Fruit fly (Drosophila melanogaster) whole organism, embryonic: Measurements from ENCODE around the gene Pex7.
A peak's percentile ranks its signal among the peaks of the same experiment; 100 is the strongest.

Source experiments
- CG1024 ChIP-seq: fragments of 200-800 bp; sonication (Bioruptor generic); IDR thresholded peaks from 2 replicates; pipeline ENCODE4 v1.3.6; 2022; ENCODE audit warnings: missing biosample characterization, missing genetic modification characterization
- CG10654 ChIP-seq: fragments of 200-800 bp; sonication (Bioruptor generic); optimal IDR thresholded peaks from 2 replicates; lab custom pipeline; 2016; ENCODE audit warnings: missing biosample characterization, missing genetic modification characterization
- CG11504 ChIP-seq: fragments of 200-800 bp; sonication (Bioruptor generic); optimal IDR thresholded peaks from 3 replicates; lab custom pipeline; 2019; ENCODE audit warnings: missing biosample characterization, mild to moderate bottlenecking, missing genetic modification characterization, moderate library complexity
- CG12299 ChIP-seq: fragments of 200-800 bp; sonication (Bioruptor generic); optimal IDR thresholded peaks from 2 replicates; lab custom pipeline; 2018; ENCODE audit warnings: missing biosample characterization, mild to moderate bottlenecking, missing genetic modification characterization
- CG12391 ChIP-seq: fragments of 200-800 bp; sonication (Bioruptor generic); optimal IDR thresholded peaks from 3 replicates; lab custom pipeline; 2018; ENCODE audit warnings: missing biosample characterization, mild to moderate bottlenecking, missing genetic modification characterization, moderate library complexity
- CG13296 ChIP-seq: fragments of 200-800 bp; sonication (Bioruptor generic); optimal IDR thresholded peaks from 3 replicates; lab custom pipeline; 2018; ENCODE audit warnings: missing biosample characterization, mild to moderate bottlenecking, missing genetic modification characterization
- CG13894 ChIP-seq: fragments of 200-800 bp; sonication (Bioruptor generic); optimal IDR thresholded peaks from 3 replicates; lab custom pipeline; 2018; ENCODE audit warnings: missing biosample characterization, mild to moderate bottlenecking, missing genetic modification characterization, moderate library complexity
- CG17568 ChIP-seq: fragments of 200-800 bp; sonication (Bioruptor generic); optimal IDR thresholded peaks from 2 replicates; lab custom pipeline; 2018; ENCODE audit warnings: missing biosample characterization, mild to moderate bottlenecking, missing genetic modification characterization, moderate library complexity
- CG1832 ChIP-seq: fragments of 200-800 bp; sonication (Bioruptor generic); optimal IDR thresholded peaks from 2 replicates; lab custom pipeline; 2017; ENCODE audit warnings: missing biosample characterization, mild to moderate bottlenecking, missing genetic modification characterization, inconsistent platforms
- CG2199 ChIP-seq: fragments of 200-800 bp; sonication (Bioruptor generic); IDR thresholded peaks from 3 replicates; pipeline ENCODE4 v1.3.6; 2022; ENCODE audit warnings: missing biosample characterization, missing genetic modification characterization
- CG2678 ChIP-seq: fragments of 200-800 bp; sonication (Bioruptor generic); optimal IDR thresholded peaks from 3 replicates; lab custom pipeline; 2019; ENCODE audit warnings: missing biosample characterization, mild to moderate bottlenecking, missing genetic modification characterization, moderate library complexity
- CG34422 ChIP-seq: fragments of 200-800 bp; sonication (Bioruptor generic); IDR thresholded peaks from 3 replicates; pipeline ENCODE4 v1.3.6; 2022; ENCODE audit warnings: missing biosample characterization, missing genetic modification characterization
- CG4328 ChIP-seq: fragments of 200-800 bp; sonication (Bioruptor generic); optimal IDR thresholded peaks from 3 replicates; lab custom pipeline; 2017; ENCODE audit warnings: missing biosample characterization, missing genetic modification reagents, missing genetic modification characterization
- CG4820 ChIP-seq: fragments of 200-800 bp; sonication (Bioruptor generic); optimal IDR thresholded peaks from 3 replicates; lab custom pipeline; 2016; ENCODE audit warnings: missing biosample characterization, missing genetic modification characterization
- CG6654 ChIP-seq: fragments of 200-800 bp; sonication (Bioruptor generic); optimal IDR thresholded peaks from 2 replicates; lab custom pipeline; 2017; ENCODE audit warnings: missing biosample characterization, mild to moderate bottlenecking, missing genetic modification characterization
- CG7372 ChIP-seq: fragments of 200-800 bp; sonication (Bioruptor generic); IDR thresholded peaks from 2 replicates; pipeline ENCODE4 v1.3.6; 2022; ENCODE audit warnings: missing biosample characterization, missing genetic modification characterization
- CG7786 ChIP-seq: fragments of 200-800 bp; sonication (Bioruptor generic); optimal IDR thresholded peaks from 2 replicates; lab custom pipeline; 2016; ENCODE audit warnings: missing biosample characterization, missing genetic modification characterization
- CG8281 ChIP-seq: fragments of 200-800 bp; sonication (Bioruptor generic); optimal IDR thresholded peaks from 2 replicates; lab custom pipeline; 2018; ENCODE audit warnings: missing biosample characterization, mild to moderate bottlenecking, missing genetic modification characterization, moderate library complexity
- CG8478 ChIP-seq: fragments of >200 bp; optimal IDR thresholded peaks from 2 replicates; lab custom pipeline; 2018
- CG9876 ChIP-seq: fragments of 200-800 bp; sonication (Bioruptor generic); optimal IDR thresholded peaks from 2 replicates; lab custom pipeline; 2016; ENCODE audit warnings: missing biosample characterization, missing genetic modification characterization
- Dek ChIP-seq: fragments of 200-800 bp; sonication (Bioruptor generic); optimal IDR thresholded peaks from 3 replicates; lab custom pipeline; 2019; ENCODE audit warnings: missing biosample characterization, mild to moderate bottlenecking, missing genetic modification characterization, moderate library complexity
- Fer3 ChIP-seq: fragments of 200-800 bp; sonication (Bioruptor generic); optimal IDR thresholded peaks from 2 replicates; lab custom pipeline; 2018; ENCODE audit warnings: missing biosample characterization, mild to moderate bottlenecking, missing genetic modification characterization, moderate library complexity
- H15 ChIP-seq: fragments of 200-800 bp; sonication (Bioruptor generic); IDR thresholded peaks from 3 replicates; pipeline ENCODE4 v1.3.6; 2022; ENCODE audit warnings: missing biosample characterization, missing genetic modification characterization
- Hr51 ChIP-seq, 2 experiments: fragments of 200-800 bp; sonication (Bioruptor generic); optimal IDR thresholded peaks; 2 replicates in 1 of 2; 3 replicates in 1 of 2; lab custom pipeline; 2016 to 2018; ENCODE audit warnings: missing biosample characterization in 2 of 2, missing genetic modification characterization in 2 of 2, mild to moderate bottlenecking in 1 of 2, moderate library complexity in 1 of 2
- Hsf ChIP-seq: fragments of 200-800 bp; sonication (Bioruptor generic); optimal IDR thresholded peaks from 3 replicates; lab custom pipeline; 2016; ENCODE audit warnings: missing biosample characterization, missing genetic modification characterization
- NFAT ChIP-seq: fragments of 200-800 bp; sonication (Bioruptor generic); IDR thresholded peaks from 2 replicates; pipeline ENCODE4 v1.3.6; 2022; ENCODE audit warnings: missing biosample characterization, missing genetic modification characterization
- bigmax ChIP-seq: fragments of 200-800 bp; sonication (Bioruptor generic); optimal IDR thresholded peaks from 2 replicates; lab custom pipeline; 2018; ENCODE audit warnings: missing biosample characterization, mild to moderate bottlenecking, missing genetic modification characterization
- cas ChIP-seq: fragments of 200-800 bp; sonication (Bioruptor generic); IDR thresholded peaks from 2 replicates; pipeline ENCODE4 v1.3.6; 2022; ENCODE audit warnings: missing biosample characterization, missing genetic modification characterization
- ci ChIP-seq: fragments of 200-800 bp; sonication (Bioruptor generic); IDR thresholded peaks from 3 replicates; pipeline ENCODE4 v1.3.6; 2022; ENCODE audit warnings: missing biosample characterization, missing genetic modification characterization
- dan ChIP-seq: fragments of 200-800 bp; sonication (Bioruptor generic); IDR thresholded peaks from 2 replicates; pipeline ENCODE4 v1.3.6; 2022; ENCODE audit warnings: missing biosample characterization, missing genetic modification characterization
- dimm ChIP-seq: fragments of 200-800 bp; sonication (Bioruptor generic); IDR thresholded peaks from 2 replicates; pipeline ENCODE4 v1.3.6; 2022; ENCODE audit warnings: missing biosample characterization, missing genetic modification characterization
- emc ChIP-seq: fragments of 200-800 bp; sonication (Bioruptor generic); optimal IDR thresholded peaks from 2 replicates; lab custom pipeline; 2016; ENCODE audit warnings: missing biosample characterization, missing genetic modification characterization
- en ChIP-seq: fragments of 200-800 bp; sonication (Bioruptor generic); optimal IDR thresholded peaks from 2 replicates; lab custom pipeline; 2016; ENCODE audit warnings: missing biosample characterization, missing genetic modification characterization
- exex ChIP-seq: fragments of 200-800 bp; sonication (Bioruptor generic); optimal IDR thresholded peaks from 4 replicates; lab custom pipeline; 2018; ENCODE audit warnings: missing biosample characterization, mild to moderate bottlenecking, missing genetic modification characterization, moderate library complexity
- grn ChIP-seq: fragments of 200-800 bp; sonication (Bioruptor generic); optimal IDR thresholded peaks from 3 replicates; lab custom pipeline; 2017; ENCODE audit warnings: missing biosample characterization, missing genetic modification characterization
- gsb-n ChIP-seq: fragments of 200-800 bp; sonication (Bioruptor generic); optimal IDR thresholded peaks from 3 replicates; lab custom pipeline; 2018; ENCODE audit warnings: missing biosample characterization, mild to moderate bottlenecking, missing genetic modification characterization
- ken ChIP-seq: fragments of 200-800 bp; sonication (Bioruptor generic); IDR thresholded peaks from 3 replicates; pipeline ENCODE4 v1.3.6; 2022; ENCODE audit warnings: missing biosample characterization, missing genetic modification characterization
- maf-S ChIP-seq: fragments of 200-800 bp; sonication (Bioruptor generic); optimal IDR thresholded peaks from 2 replicates; lab custom pipeline; 2016; ENCODE audit warnings: missing biosample characterization, missing genetic modification characterization
- org-1 ChIP-seq: fragments of 200-800 bp; sonication (Bioruptor generic); optimal IDR thresholded peaks from 2 replicates; lab custom pipeline; 2017; ENCODE audit warnings: missing biosample characterization, missing genetic modification characterization
- pum ChIP-seq: fragments of 200-800 bp; sonication (Bioruptor generic); optimal IDR thresholded peaks from 2 replicates; lab custom pipeline; 2016; ENCODE audit warnings: missing biosample characterization, missing genetic modification characterization
- rib ChIP-seq: fragments of 200-800 bp; sonication (Bioruptor generic); IDR thresholded peaks from 2 replicates; pipeline ENCODE4 v1.3.6; 2022; ENCODE audit warnings: missing biosample characterization, missing genetic modification characterization
- sc ChIP-seq, 3 experiments: fragments of >200 bp in 2 of 3; fragments of 200-800 bp in 1 of 3; sonication (Bioruptor generic) in 1 of 3; optimal IDR thresholded peaks; 2 replicates in 2 of 3; 3 replicates in 1 of 3; lab custom pipeline; 2017; ENCODE audit warnings: mild to moderate bottlenecking in 1 of 3, missing biosample characterization in 1 of 3, missing genetic modification characterization in 1 of 3, missing genetic modification reagents in 1 of 3
- sd ChIP-seq: fragments of 200-800 bp; sonication (Bioruptor generic); optimal IDR thresholded peaks from 3 replicates; lab custom pipeline; 2018; ENCODE audit warnings: missing biosample characterization, mild to moderate bottlenecking, missing genetic modification characterization, moderate library complexity
- sens-2 ChIP-seq: fragments of 200-800 bp; sonication (Bioruptor generic); IDR thresholded peaks from 2 replicates; pipeline ENCODE4 v1.3.6; 2022; ENCODE audit warnings: missing biosample characterization, missing genetic modification characterization
- sob ChIP-seq: fragments of 200-800 bp; sonication (Bioruptor generic); IDR thresholded peaks from 2 replicates; pipeline ENCODE4 v1.3.6; 2022; ENCODE audit warnings: missing biosample characterization, missing genetic modification characterization
- stwl ChIP-seq: fragments of 200-800 bp; sonication (Bioruptor generic); optimal IDR thresholded peaks from 3 replicates; lab custom pipeline; 2018; ENCODE audit warnings: missing biosample characterization, mild to moderate bottlenecking, missing genetic modification characterization, moderate library complexity
- sug ChIP-seq: fragments of 200-800 bp; optimal IDR thresholded peaks from 2 replicates; lab custom pipeline; 2019; ENCODE audit warnings: missing biosample characterization, mild to moderate bottlenecking, missing genetic modification characterization, moderate library complexity
- tgo ChIP-seq: fragments of 200-800 bp; sonication (Bioruptor generic); IDR thresholded peaks from 3 replicates; pipeline ENCODE4 v1.3.6; 2022; ENCODE audit warnings: missing biosample characterization, missing genetic modification characterization
- tio ChIP-seq: fragments of 200-800 bp; sonication (Bioruptor generic); optimal IDR thresholded peaks from 2 replicates; lab custom pipeline; 2017; ENCODE audit warnings: missing biosample characterization, missing genetic modification characterization, inconsistent platforms
- wdn ChIP-seq: fragments of 200-800 bp; sonication (Bioruptor generic); IDR thresholded peaks from 2 replicates; pipeline ENCODE4 v1.3.6; 2022; ENCODE audit warnings: missing biosample characterization, missing genetic modification characterization

Pex7 gene

DNA sequence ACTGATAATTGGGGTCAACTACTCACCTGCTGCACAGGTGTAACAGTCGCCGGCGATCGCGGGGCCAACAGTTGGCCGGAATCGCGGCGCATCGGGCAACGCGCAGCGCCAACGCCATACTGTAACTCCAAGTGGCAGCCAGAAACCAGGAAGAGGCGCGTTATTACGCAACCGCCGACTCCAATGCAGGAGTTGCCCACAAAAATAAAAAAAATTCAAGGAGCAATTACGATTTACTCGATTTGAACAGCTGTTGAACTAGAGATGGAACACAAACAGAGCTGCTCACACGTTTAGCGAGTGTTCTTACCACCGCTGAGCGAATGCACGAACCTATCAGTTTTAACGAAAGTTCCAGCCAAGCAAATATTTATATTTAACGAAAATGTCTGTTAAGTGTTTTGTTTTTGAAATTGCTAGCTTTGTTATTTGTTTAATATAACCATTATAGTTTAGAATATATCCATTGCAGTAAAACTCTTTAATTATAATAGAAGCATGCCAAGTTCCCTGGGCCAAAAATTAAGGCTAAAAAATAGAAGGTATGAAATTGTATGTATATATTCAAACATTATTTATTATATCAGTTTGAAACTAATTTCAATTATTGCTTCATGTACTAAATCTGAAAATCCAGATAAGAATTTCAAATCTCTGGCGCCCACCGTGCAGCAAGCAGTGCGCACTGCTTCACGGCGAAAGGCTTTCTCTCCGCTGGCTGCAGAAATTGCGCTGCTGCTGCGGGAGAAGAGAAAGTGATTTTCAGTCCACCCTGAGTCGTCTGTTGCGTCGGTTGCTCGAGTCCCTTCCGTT is 42.9 kb upstream of the Pex7 start, which contains the start of the genes CG5989 and CG6282 (continued):
- TF ChIP-seq CG34422 (GFP tag; lab: Robert Waterston, UW) (peak; percentile 51; the same call in 1 of the 3 replicates), NFAT (GFP tag; lab: Robert Waterston, UW) (peak; percentile 30; the same call in 1 of the 2 replicates), CG8478 (lab: Kevin White, UChicago) (no peak), ci (GFP tag; lab: Robert Waterston, UW) (peak; percentile 35; the same call in 2 of the 3 replicates), CG6654 (no peak), CG8281 (tag; lab: Kevin White, UChicago) (no peak), CG13296 (GFP tag; lab: Kevin White, UChicago) (no peak), CG4820 (GFP tag; lab: Kevin White, UChicago) (no peak), CG2678 (tag; lab: Kevin White, UChicago) (no peak), dan (GFP tag; lab: Robert Waterston, UW) (no peak), CG11504 (tag; lab: Kevin White, UChicago) (peak; percentile 61), gsb-n (tag; lab: Kevin White, UChicago) (peak; percentile 29), CG10654 (no peak), bigmax (GFP tag; lab: Kevin White, UChicago) (no peak), CG9876 (GFP tag; lab: Kevin White, UChicago) (no peak), CG4328 (GFP tag; lab: Kevin White, UChicago) (no peak), tio (GFP tag; lab: Kevin White, UChicago) (no peak), Fer3 (tag; lab: Kevin White, UChicago) (no peak), CG17568 (GFP tag; lab: Kevin White, UChicago) (peak; percentile 19), sens-2 (no peak), CG2199 (GFP tag; lab: Robert Waterston, UW) (no peak), maf-S (GFP tag; lab: Kevin White, UChicago) (no peak), sd (tag; lab: Kevin White, UChicago) (peak; percentile 82), sob (GFP tag; lab: Robert Waterston, UW) (peak; percentile 23; the same call in 1 of the 2 replicates), emc (GFP tag; lab: Kevin White, UChicago) (no peak), cas (GFP tag; lab: Robert Waterston, UW) (no peak), exex (tag; lab: Kevin White, UChicago) (peak; percentile 81), Hr51 (GFP tag; optimal IDR thresholded peaks at IDR 0.05; lab: Kevin White, UChicago) (peak; percentile 21 to 34), dimm (GFP tag; lab: Robert Waterston, UW) (no peak), CG1832 (GFP tag; lab: Kevin White, UChicago) (no peak), rib (GFP tag; lab: Robert Waterston, UW) (no peak), wdn (GFP tag; lab: Robert Waterston, UW) (peak; percentile 51; the same call in 1 of the 2 replicates), tgo (GFP tag; lab: Robert Waterston, UW) (no peak), Dek (peak; percentile 48), stwl (tag; lab: Kevin White, UChicago) (peak; percentile 54), CG13894 (tag; lab: Kevin White, UChicago) (no peak), grn (no peak), CG12299 (peak; percentile 32), H15 (GFP tag; lab: Robert Waterston, UW) (no peak), sc (optimal IDR thresholded peaks at IDR 0.05; lab: Kevin White, UChicago) (no peak), sc (GFP tag; optimal IDR thresholded peaks at IDR 0.05; lab: Kevin White, UChicago) (no peak), CG7372 (GFP tag; lab: Robert Waterston, UW) (no peak), CG1024 (GFP tag; lab: Robert Waterston, UW) (no peak), CG12391 (tag; lab: Kevin White, UChicago) (peak; percentile 65), Hsf (GFP tag; lab: Kevin White, UChicago) (peak; percentile 58), ken (peak; percentile 85), sug (tag; lab: Kevin White, UChicago) (peak; percentile 53), CG7786 (GFP tag; lab: Kevin White, UChicago) (no peak), pum (GFP tag; lab: Kevin White, UChicago) (no peak), en (GFP tag; lab: Kevin White, UChicago) (no peak), org-1 (peak; percentile 13)
